Worm (Caenorhabditis elegans) whole organism, L4 larva: ENCODE results near the gene zig-4.

Source experiments
- F26F4.8 ChIP-seq: fragments of 200-800 bp; sonication (Bioruptor generic); conservative IDR thresholded peaks from 2 replicates; pipeline ENCODE4 v1.3.6; 2022; ENCODE audit warnings: missing genetic modification characterization, missing compliant biosample characterization
- F44E2.7 ChIP-seq: fragments of 200-800 bp; sonication (Bioruptor generic); IDR thresholded peaks from 2 replicates; pipeline ENCODE4 v2.1.2; 2022; ENCODE audit warnings: missing genetic modification characterization, missing compliant biosample characterization
- T26A8.4 ChIP-seq: fragments of 200-800 bp; sonication (Bioruptor generic); IDR thresholded peaks from 2 replicates; pipeline ENCODE4 v1.3.6; 2022; ENCODE audit warnings: missing genetic modification characterization, missing compliant biosample characterization
- Y48G9A.11 ChIP-seq: fragments of 200-800 bp; sonication (Bioruptor generic); IDR thresholded peaks from 2 replicates; pipeline ENCODE4 v1.3.6; 2022; ENCODE audit warnings: missing genetic modification reagents, missing genetic modification characterization, missing compliant biosample characterization
- Y75B8A.6 ChIP-seq: fragments of 200-800 bp; sonication (Bioruptor generic); IDR thresholded peaks from 2 replicates; pipeline ENCODE4 v1.3.6; 2022; ENCODE audit warnings: missing genetic modification reagents, missing genetic modification characterization, missing compliant biosample characterization
- ZK337.2 ChIP-seq: fragments of 200-800 bp; sonication (Bioruptor generic); IDR thresholded peaks from 2 replicates; pipeline ENCODE4 v1.3.6; 2022; ENCODE audit warnings: missing genetic modification reagents, missing genetic modification characterization, missing compliant biosample characterization
- ZK546.5 ChIP-seq, 2 experiments: sonication (generic microtip); optimal IDR thresholded peaks; 2 replicates each; lab custom pipeline; 2017; ENCODE audit warnings: missing biosample characterization in 2 of 2, missing genetic modification characterization in 2 of 2
- arid-1 ChIP-seq: fragments of 200-800 bp; sonication (Bioruptor generic); conservative IDR thresholded peaks from 2 replicates; pipeline ENCODE4 v1.3.6; 2022; ENCODE audit warnings: missing genetic modification reagents, missing genetic modification characterization, missing compliant biosample characterization
- ceh-32 ChIP-seq: sonication (generic microtip); optimal IDR thresholded peaks from 2 replicates; lab custom pipeline; 2016; ENCODE audit warnings: mild to moderate bottlenecking, missing genetic modification characterization, missing compliant biosample characterization; ENCODE audit not compliant: poor library complexity
- daf-12 ChIP-seq: fragments of 150-350 bp; optimal IDR thresholded peaks from 2 replicates; lab custom pipeline; 2014; ENCODE audit warnings: missing biosample characterization, missing genetic modification reagents, missing genetic modification characterization
- daf-16 ChIP-seq, 3 experiments: sonication (generic microtip); optimal IDR thresholded peaks; 2 replicates each; lab custom pipeline; 2016 to 2017; ENCODE audit warnings: missing genetic modification characterization in 3 of 3, missing genetic modification reagents in 3 of 3, mild to moderate bottlenecking in 2 of 3, missing compliant biosample characterization in 2 of 3, missing biosample characterization in 1 of 3, moderate library complexity in 1 of 3
- daf-8 ChIP-seq: fragments of 200-800 bp; sonication (Bioruptor generic); IDR thresholded peaks from 2 replicates; pipeline ENCODE4 v1.3.6; 2022; ENCODE audit warnings: missing genetic modification characterization, missing compliant biosample characterization
- dmd-6 ChIP-seq: fragments of 200-800 bp; sonication (Bioruptor generic); IDR thresholded peaks from 2 replicates; pipeline ENCODE4 v1.3.6; 2022; ENCODE audit warnings: missing genetic modification reagents, missing genetic modification characterization, missing compliant biosample characterization
- duxl-1 ChIP-seq: sonication (generic microtip); optimal IDR thresholded peaks from 2 replicates; lab custom pipeline; 2016; ENCODE audit warnings: mild to moderate bottlenecking, missing genetic modification characterization, moderate library complexity, missing compliant biosample characterization; ENCODE audit not compliant: poor library complexity
- egl-27 ChIP-seq: sonication (generic microtip); optimal IDR thresholded peaks from 3 replicates; lab custom pipeline; 2017; ENCODE audit warnings: missing biosample characterization, missing genetic modification reagents, missing genetic modification characterization
- fkh-10 ChIP-seq: fragments of 150-350 bp; optimal IDR thresholded peaks from 2 replicates; lab custom pipeline; 2014; ENCODE audit warnings: missing biosample characterization, missing genetic modification reagents, missing genetic modification characterization
- hlh-11 ChIP-seq: fragments of 200-800 bp; sonication (Bioruptor generic); optimal IDR thresholded peaks from 2 replicates; lab custom pipeline; 2018; ENCODE audit warnings: mild to moderate bottlenecking, missing genetic modification characterization, missing compliant biosample characterization
- hlh-30 ChIP-seq: sonication (generic microtip); optimal IDR thresholded peaks from 2 replicates; lab custom pipeline; 2017; ENCODE audit warnings: antibody characterized with exemption, mild to moderate bottlenecking, missing genetic modification characterization, missing compliant biosample characterization; ENCODE audit not compliant: insufficient read depth
- jun-1 ChIP-seq: fragments of 150-350 bp; optimal IDR thresholded peaks from 2 replicates; lab custom pipeline; 2014; ENCODE audit warnings: missing biosample characterization, missing genetic modification reagents, missing genetic modification characterization
- lim-7 ChIP-seq: fragments of 200-800 bp; sonication (Bioruptor generic); IDR thresholded peaks from 2 replicates; pipeline ENCODE4 v1.3.6; 2022; ENCODE audit warnings: missing genetic modification characterization, missing compliant biosample characterization
- lin-15B ChIP-seq: fragments of 150-350 bp; sonication (generic microtip); optimal IDR thresholded peaks from 3 replicates; lab custom pipeline; 2014; ENCODE audit warnings: missing biosample characterization, missing genetic modification characterization
- lsy-2 ChIP-seq, 2 experiments: fragments of 150-350 bp in 1 of 2; sonication (generic microtip) in 1 of 2; optimal IDR thresholded peaks; 2 replicates each; lab custom pipeline; 2014 to 2017; ENCODE audit warnings: missing biosample characterization in 2 of 2, missing genetic modification characterization in 2 of 2
- mdl-1 ChIP-seq, 2 experiments: fragments of 150-350 bp in 1 of 2; sonication (generic microtip) in 1 of 2; optimal IDR thresholded peaks; 2 replicates each; lab custom pipeline; 2014 to 2017; ENCODE audit warnings: missing biosample characterization in 2 of 2, missing genetic modification characterization in 2 of 2
- mes-2 ChIP-seq: sonication (generic microtip); optimal IDR thresholded peaks from 2 replicates; lab custom pipeline; 2016; ENCODE audit warnings: missing genotype, mild to moderate bottlenecking, missing genetic modification characterization, missing compliant biosample characterization; ENCODE audit not compliant: poor library complexity, severe bottlenecking
- mxl-3 ChIP-seq: fragments of 200-800 bp; sonication (Bioruptor generic); optimal IDR thresholded peaks from 2 replicates; lab custom pipeline; 2018; ENCODE audit warnings: mild to moderate bottlenecking, missing genetic modification characterization, missing compliant biosample characterization
- nhr-237 ChIP-seq: sonication (generic microtip); optimal IDR thresholded peaks from 2 replicates; lab custom pipeline; 2017; ENCODE audit warnings: missing biosample characterization, missing genetic modification characterization
- nhr-25 ChIP-seq: sonication (generic microtip); optimal IDR thresholded peaks from 2 replicates; lab custom pipeline; 2017; ENCODE audit warnings: missing genetic modification characterization, mild to moderate bottlenecking, missing compliant biosample characterization, antibody characterized with exemption, moderate library complexity, borderline replicate concordance; ENCODE audit not compliant: insufficient read depth
- nhr-28 ChIP-seq: fragments of 150-350 bp; optimal IDR thresholded peaks from 2 replicates; lab custom pipeline; 2014; ENCODE audit warnings: missing biosample characterization, missing genetic modification characterization
- php-3 ChIP-seq: fragments of 200-800 bp; sonication (Bioruptor generic); IDR thresholded peaks from 2 replicates; pipeline ENCODE4 v1.3.6; 2022; ENCODE audit warnings: missing genetic modification reagents, missing genetic modification characterization, missing compliant biosample characterization
- pqm-1 ChIP-seq: sonication (generic microtip); optimal IDR thresholded peaks from 2 replicates; lab custom pipeline; 2017; ENCODE audit warnings: missing biosample characterization, missing genetic modification characterization
- rbr-2 ChIP-seq: sonication (generic microtip); optimal IDR thresholded peaks from 2 replicates; lab custom pipeline; 2016; ENCODE audit warnings: missing genotype, missing genetic modification characterization, missing compliant biosample characterization
- sdz-12 ChIP-seq: fragments of 200-800 bp; sonication (Bioruptor generic); optimal IDR thresholded peaks from 2 replicates; lab custom pipeline; 2018; ENCODE audit warnings: mild to moderate bottlenecking, missing genetic modification characterization, missing compliant biosample characterization
- spr-3 ChIP-seq: fragments of 200-800 bp; sonication (Bioruptor generic); optimal IDR thresholded peaks from 2 replicates; lab custom pipeline; 2018; ENCODE audit warnings: mild to moderate bottlenecking, missing genetic modification characterization, missing compliant biosample characterization
- unc-130 ChIP-seq: sonication (generic microtip); optimal IDR thresholded peaks from 2 replicates; lab custom pipeline; 2016; ENCODE audit warnings: missing genetic modification reagents, missing genetic modification characterization, missing compliant biosample characterization
- zag-1 ChIP-seq: fragments of 150-350 bp; optimal IDR thresholded peaks from 2 replicates; lab custom pipeline; 2014; ENCODE audit warnings: missing biosample characterization, missing genetic modification characterization
- zfp-3 ChIP-seq: fragments of 200-800 bp; sonication (Bioruptor generic); conservative IDR thresholded peaks from 2 replicates; pipeline ENCODE4 v1.3.6; 2022; ENCODE audit warnings: missing genetic modification reagents, missing genetic modification characterization, missing compliant biosample characterization
- ztf-11 ChIP-seq: fragments of 150-350 bp; optimal IDR thresholded peaks from 2 replicates; lab custom pipeline; 2014; ENCODE audit warnings: missing biosample characterization, missing genetic modification characterization

zig-4 gene

DNA sequence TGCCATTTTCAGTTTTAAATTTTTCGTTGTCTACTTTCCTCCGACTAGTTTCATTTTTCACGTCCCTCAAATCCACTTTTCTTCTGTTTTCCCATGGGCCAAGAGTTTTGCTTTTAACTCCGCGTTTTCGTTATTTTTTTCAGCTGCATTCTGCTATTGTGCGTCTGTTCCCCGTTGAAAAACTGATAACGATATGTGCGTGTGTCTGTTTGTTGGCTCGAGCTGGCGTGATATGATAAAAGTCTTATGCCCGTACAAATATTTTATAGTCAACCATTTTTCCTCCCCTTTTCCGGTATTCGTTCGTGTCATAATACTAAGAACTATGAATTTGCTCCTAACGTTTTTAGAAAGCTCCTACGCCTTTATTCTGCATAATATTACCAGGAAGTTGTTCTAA lies 23.4 kb upstream of the zig-4 start:
- TF ChIP-seq duxl-1 (tag; lab: Kevin White, UChicago) (no peak), ceh-32 (no peak), sdz-12 (GFP tag; lab: Kevin White, UChicago) (no peak), daf-16 (GFP tag; optimal IDR thresholded peaks at IDR 0.05; lab: Kevin White, UChicago) (no peak), daf-16 (tag; optimal IDR thresholded peaks at IDR 0.05; lab: Kevin White, UChicago) (peak; percentile 45), nhr-28 (tag; lab: Kevin White, UChicago) (peak; percentile 86), T26A8.4 (GFP tag; lab: Robert Waterston, UW) (no peak), rbr-2 (tag; lab: Kevin White, UChicago) (no peak), F26F4.8 (no peak), daf-8 (GFP tag; lab: Robert Waterston, UW) (no peak), unc-130 (GFP tag; lab: Kevin White, UChicago) (no peak), nhr-237 (tag; lab: Kevin White, UChicago) (no peak), zfp-3 (GFP tag; lab: Robert Waterston, UW) (no peak), lsy-2 (tag; optimal IDR thresholded peaks at IDR 0.05; lab: Kevin White, UChicago) (no peak), fkh-10 (GFP tag; lab: Kevin White, UChicago) (no peak), ZK546.5 (tag; optimal IDR thresholded peaks at IDR 0.05; lab: Kevin White, UChicago) (no peak), zag-1 (tag; lab: Kevin White, UChicago) (no peak), Y48G9A.11 (no peak), php-3 (0 out of 2 replicates have a peak, but pooled peaks have one; percentile 12), ztf-11 (tag; lab: Kevin White, UChicago) (no peak), dmd-6 (GFP tag; lab: Robert Waterston, UW) (no peak; the same call in 1 of the 2 replicates), jun-1 (tag; lab: Kevin White, UChicago) (no peak), daf-12 (tag; lab: Kevin White, UChicago) (no peak), mxl-3 (GFP tag; lab: Kevin White, UChicago) (no peak), pqm-1 (peak; percentile 64), spr-3 (GFP tag; lab: Kevin White, UChicago) (no peak), hlh-11 (tag; lab: Kevin White, UChicago) (peak; percentile 46), egl-27 (tag; lab: Kevin White, UChicago) (no peak), lim-7 (no peak), mdl-1 (tag; optimal IDR thresholded peaks at IDR 0.05; lab: Kevin White, UChicago) (no peak), nhr-25 (no peak), arid-1 (GFP tag; lab: Robert Waterston, UW) (no peak), F44E2.7 (no peak), mes-2 (tag; lab: Kevin White, UChicago) (no peak), ZK337.2 (GFP tag; lab: Robert Waterston, UW) (no peak), hlh-30 (tag; lab: Kevin White, UChicago) (peak; percentile 34), lin-15B (tag; lab: Kevin White, UChicago) (no peak)

DNA sequence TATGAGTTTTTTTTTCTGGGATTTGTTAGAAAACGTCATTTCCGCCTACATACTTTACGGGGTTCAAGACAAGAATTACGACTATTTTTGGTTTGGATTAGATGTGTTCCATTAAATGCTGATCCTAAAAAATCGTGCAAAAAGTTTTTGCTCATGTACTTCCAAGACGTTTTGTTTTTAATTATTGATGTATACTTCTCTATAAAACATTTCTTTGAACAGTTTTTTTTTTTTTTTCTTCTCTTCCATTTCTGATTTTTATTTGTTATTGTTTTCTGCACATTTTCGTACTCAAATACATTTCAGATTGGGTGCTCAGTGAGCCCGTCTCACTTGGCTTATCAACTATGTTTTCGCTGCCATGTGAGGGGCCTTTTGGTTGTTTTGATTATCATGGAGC lies 22.3 kb upstream of the zig-4 start, which contains the start of gene C39D10.11:
Gene C39D10.11, plus strand, starts transcription at position 301 of the 400 bp plus-strand sequence.
- TF ChIP-seq lin-15B (tag; lab: Kevin White, UChicago) (no peak), daf-16 (GFP tag; optimal IDR thresholded peaks at IDR 0.05; lab: Kevin White, UChicago) (no peak), daf-16 (tag; optimal IDR thresholded peaks at IDR 0.05; lab: Kevin White, UChicago) (peak; percentile 23), Y75B8A.6 (no peak)
